Fruit fly (Drosophila melanogaster) whole organism, adult: ENCODE measurements around the gene Vago.

Source experiments
- CG1620 ChIP-seq: fragments of 200-800 bp; sonication (Bioruptor generic); optimal IDR thresholded peaks from 2 replicates; lab custom pipeline; 2016; ENCODE audit warnings: missing biosample characterization, missing genetic modification characterization
- CG5204 ChIP-seq: fragments of 200-800 bp; sonication (Bioruptor generic); optimal IDR thresholded peaks from 2 replicates; lab custom pipeline; 2016; ENCODE audit warnings: missing biosample characterization, missing genetic modification characterization
- CG7101 ChIP-seq: fragments of 200-800 bp; sonication (Bioruptor generic); optimal IDR thresholded peaks from 2 replicates; lab custom pipeline; 2018; ENCODE audit warnings: missing biosample characterization, mild to moderate bottlenecking, missing genetic modification characterization, moderate library complexity
- Crg-1 ChIP-seq: fragments of 200-800 bp; sonication (Bioruptor generic); optimal IDR thresholded peaks from 2 replicates; lab custom pipeline; 2016; ENCODE audit warnings: missing biosample characterization, missing genetic modification characterization
- toe ChIP-seq: fragments of 200-800 bp; sonication (Bioruptor generic); optimal IDR thresholded peaks from 2 replicates; lab custom pipeline; 2016; ENCODE audit warnings: missing biosample characterization, missing genetic modification characterization

- TF ChIP-seq CG1620 (GFP tag; lab: Kevin White, UChicago) (no peak), CG5204 (GFP tag; lab: Kevin White, UChicago) (no peak), Crg-1 (GFP tag; lab: Kevin White, UChicago) (no peak), toe (GFP tag; lab: Kevin White, UChicago) (no peak), CG7101 (tag; lab: Kevin White, UChicago) (no peak)
These were observed 26.0 kb upstream of the Vago start, which contains the start of gene CG1537 for dm6 chrX:11063070-11063469.
